Worm (Caenorhabditis elegans): ENCODE data around the gene fbxa-214.

DNA sequence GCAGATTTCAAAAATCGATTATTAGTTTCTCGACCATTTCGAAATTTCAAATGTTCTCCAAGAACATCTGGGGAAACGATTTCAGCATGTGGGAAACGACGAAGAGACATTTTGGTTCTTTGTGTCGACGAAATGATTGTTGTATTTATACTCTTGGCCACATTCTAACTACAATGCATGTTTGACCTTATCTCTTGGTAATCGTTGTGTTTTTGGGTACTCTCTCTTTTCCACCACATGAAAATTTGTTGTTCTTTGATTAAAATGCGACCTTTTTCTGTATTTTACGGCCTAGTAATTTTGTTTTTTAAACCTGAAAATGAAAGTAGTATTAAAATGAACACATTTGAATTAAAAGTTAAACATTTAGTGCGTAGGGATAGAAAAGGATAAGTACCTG, 43.0 kb upstream of the fbxa-214 start, which contains the start of gene F17A9.5:
- TF ChIP-seq cebp-2 (GFP tag; IDR thresholded peaks at IDR 0.05) (no peak), ztf-22 (GFP tag; optimal IDR thresholded peaks at IDR 0.05) (no peak)
